Fruit fly (Drosophila melanogaster) whole organism, pupa: ENCODE results near the gene Edem1.

Source experiments
- CG13204 ChIP-seq: fragments of 200-800 bp; sonication (Bioruptor generic); optimal IDR thresholded peaks from 2 replicates; lab custom pipeline; 2018; ENCODE audit warnings: missing biosample characterization, mild to moderate bottlenecking, missing genetic modification characterization, moderate library complexity
- CG14655 ChIP-seq: fragments of 200-800 bp; sonication (Bioruptor generic); optimal IDR thresholded peaks from 3 replicates; lab custom pipeline; 2017; ENCODE audit warnings: mild to moderate bottlenecking, missing biosample characterization, missing genetic modification reagents, missing genetic modification characterization
- CG32121 ChIP-seq: fragments of 200-800 bp; sonication (Bioruptor generic); IDR thresholded peaks from 2 replicates; pipeline ENCODE4 v1.3.6; 2022; ENCODE audit warnings: missing biosample characterization, missing genetic modification characterization
- CG8301 ChIP-seq: fragments of 200-800 bp; sonication (Bioruptor generic); optimal IDR thresholded peaks from 2 replicates; lab custom pipeline; 2018; ENCODE audit warnings: missing biosample characterization, mild to moderate bottlenecking, missing genetic modification characterization
- CG9948 ChIP-seq: fragments of 200-800 bp; sonication (Bioruptor generic); optimal IDR thresholded peaks from 2 replicates; lab custom pipeline; 2018; ENCODE audit warnings: missing biosample characterization, mild to moderate bottlenecking, missing genetic modification characterization, moderate library complexity
- D1 ChIP-seq: fragments of 200-800 bp; sonication (Bioruptor generic); optimal IDR thresholded peaks from 2 replicates; lab custom pipeline; 2018; ENCODE audit warnings: missing biosample characterization, mild to moderate bottlenecking, missing genetic modification characterization, moderate library complexity
- Snoo ChIP-seq: fragments of 200-800 bp; sonication (Bioruptor generic); optimal IDR thresholded peaks from 3 replicates; lab custom pipeline; 2017; ENCODE audit warnings: missing biosample characterization, mild to moderate bottlenecking, missing genetic modification characterization, inconsistent platforms
- fd96Ca ChIP-seq: fragments of 200-800 bp; sonication (Bioruptor generic); IDR thresholded peaks from 3 replicates; pipeline ENCODE4 v1.3.6; 2022; ENCODE audit warnings: missing biosample characterization, missing genetic modification characterization

DNA sequence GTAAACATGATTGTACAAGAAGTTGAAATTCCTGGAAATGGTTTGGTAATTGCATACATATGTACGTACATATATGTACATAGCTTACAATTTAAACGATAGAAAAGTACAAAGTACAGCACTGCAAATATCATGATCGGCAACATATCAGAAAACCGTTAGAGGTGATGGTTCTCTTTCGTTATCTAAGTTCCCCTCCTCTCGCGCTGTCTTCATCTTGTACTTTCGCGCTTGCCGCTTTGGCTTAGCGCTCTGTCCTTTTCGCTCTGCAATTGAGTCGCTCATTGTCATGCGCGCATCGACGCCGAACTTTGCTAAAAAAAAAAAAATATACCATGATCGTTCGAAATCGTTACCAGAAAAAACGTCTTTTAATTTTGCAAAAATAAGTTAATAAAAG, 4.7 kb downstream of the Edem1 start:
- TF ChIP-seq CG32121 (GFP tag; lab: Robert Waterston, UW) = no peak
- TF ChIP-seq CG14655 (GFP tag; lab: Kevin White, UChicago) = no peak
- TF ChIP-seq fd96Ca (GFP tag; lab: Robert Waterston, UW) = no peak
- no peak for TF ChIP-seq D1
- TF ChIP-seq CG9948 (tag; lab: Kevin White, UChicago) = no peak
- TF ChIP-seq CG8301 (tag; lab: Kevin White, UChicago) = no peak
- no peak for TF ChIP-seq Snoo (tag; lab: Kevin White, UChicago)
- no peak for TF ChIP-seq CG13204 (GFP tag; lab: Kevin White, UChicago)
